Fruit fly (Drosophila melanogaster) Kc167 (cell line): Measurements from ENCODE around the gene CG10013.

ENCODE experiments used
- Myc ChIP-seq: fragments of >200 bp; optimal IDR thresholded peaks from 2 replicates; lab custom pipeline; 2017; ENCODE audit warnings: missing external identifiers
- Sin3A ChIP-seq: fragments of >200 bp; optimal IDR thresholded peaks from 2 replicates; lab custom pipeline; 2018; ENCODE audit warnings: missing external identifiers
- h ChIP-seq: fragments of >200 bp; optimal IDR thresholded peaks from 3 replicates; lab custom pipeline; 2018; ENCODE audit warnings: missing external identifiers
- insv ChIP-seq: fragments of >200 bp; optimal IDR thresholded peaks from 3 replicates; lab custom pipeline; 2018; ENCODE audit warnings: missing external identifiers
- psq ChIP-seq: fragments of >200 bp; optimal IDR thresholded peaks from 2 replicates; lab custom pipeline; 2017; ENCODE audit warnings: missing external identifiers
- ttk ChIP-seq: sonication (Bioruptor generic); optimal IDR thresholded peaks from 2 replicates; lab custom pipeline; 2017; ENCODE audit warnings: missing external identifiers

CG10013 gene

dm6 chr3R:12315455-12315854 lies 7.9 kb upstream of the CG10013 start:
- no peak for TF ChIP-seq h
- TF ChIP-seq insv (lab: Kevin White, UChicago) = no peak
- TF ChIP-seq ttk (lab: Kevin White, UChicago) = no peak
- TF ChIP-seq Sin3A (lab: Kevin White, UChicago) = no peak
- TF ChIP-seq Myc = no peak
- TF ChIP-seq psq (lab: Kevin White, UChicago) = no peak

DNA sequence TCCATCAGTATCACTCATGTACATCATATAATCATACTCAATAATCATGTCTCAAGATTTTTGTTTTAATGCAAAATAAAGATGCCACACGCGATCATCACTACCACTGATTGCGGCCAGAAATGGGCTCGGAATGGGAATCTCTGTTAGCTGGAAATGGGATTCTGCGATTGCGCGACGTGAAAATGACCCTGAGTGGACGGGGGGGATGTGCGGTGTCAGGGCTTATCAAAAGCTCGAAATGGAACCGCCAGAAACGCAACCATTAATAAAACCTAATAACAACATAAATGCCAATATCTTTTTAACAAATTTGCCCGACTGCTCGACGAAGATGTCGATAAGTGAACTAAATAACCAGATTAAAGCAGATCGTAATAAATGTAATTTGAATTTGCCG lies 6.9 kb upstream of the CG10013 start:
- no peak for TF ChIP-seq Sin3A (lab: Kevin White, UChicago)
- no peak for TF ChIP-seq psq (lab: Kevin White, UChicago)
- no peak for TF ChIP-seq ttk (lab: Kevin White, UChicago)
- no peak for TF ChIP-seq h
- TF ChIP-seq Myc = no peak
- TF ChIP-seq insv (lab: Kevin White, UChicago) = no peak

- no peak for TF ChIP-seq insv (lab: Kevin White, UChicago)
- no peak for TF ChIP-seq Myc
- no peak for TF ChIP-seq ttk (lab: Kevin White, UChicago)
- no peak for TF ChIP-seq psq (lab: Kevin White, UChicago)
- no peak for TF ChIP-seq h
- TF ChIP-seq Sin3A (lab: Kevin White, UChicago) = no peak
Observed at dm6 chr3R:12317325-12317724, 6.0 kb upstream of the CG10013 start.

- TF ChIP-seq h (no peak), Myc (no peak), insv (lab: Kevin White, UChicago) (no peak), psq (lab: Kevin White, UChicago) (no peak), Sin3A (lab: Kevin White, UChicago) (no peak), ttk (lab: Kevin White, UChicago) (no peak)
Observed at dm6 chr3R:12326855-12327254, 3.5 kb downstream of the CG10013 start.

DNA sequence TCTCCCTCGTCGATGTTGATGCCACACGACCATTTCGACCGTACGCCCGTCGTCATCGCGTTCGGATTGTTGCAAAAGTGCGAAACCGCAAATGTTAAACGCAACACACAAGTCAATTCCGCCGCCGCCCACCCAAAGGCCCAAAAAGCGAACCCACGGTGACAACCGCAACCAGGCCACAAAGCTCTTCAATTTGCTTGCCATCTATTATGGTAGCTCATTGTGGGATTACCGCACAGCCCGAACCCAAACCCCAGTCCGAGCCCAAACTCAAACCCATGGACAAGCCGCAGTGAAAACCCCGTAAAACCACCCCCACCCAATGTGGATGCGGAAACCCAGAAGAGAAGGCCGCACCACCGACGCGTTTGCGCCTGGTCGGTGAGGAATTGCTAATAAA lies 6.5 kb downstream of the CG10013 start:
- no peak for TF ChIP-seq h
- no peak for TF ChIP-seq Myc
- TF ChIP-seq Sin3A (lab: Kevin White, UChicago) = no peak
- no peak for TF ChIP-seq psq (lab: Kevin White, UChicago)
- TF ChIP-seq insv (lab: Kevin White, UChicago) = no peak
- no peak for TF ChIP-seq ttk (lab: Kevin White, UChicago)

DNA sequence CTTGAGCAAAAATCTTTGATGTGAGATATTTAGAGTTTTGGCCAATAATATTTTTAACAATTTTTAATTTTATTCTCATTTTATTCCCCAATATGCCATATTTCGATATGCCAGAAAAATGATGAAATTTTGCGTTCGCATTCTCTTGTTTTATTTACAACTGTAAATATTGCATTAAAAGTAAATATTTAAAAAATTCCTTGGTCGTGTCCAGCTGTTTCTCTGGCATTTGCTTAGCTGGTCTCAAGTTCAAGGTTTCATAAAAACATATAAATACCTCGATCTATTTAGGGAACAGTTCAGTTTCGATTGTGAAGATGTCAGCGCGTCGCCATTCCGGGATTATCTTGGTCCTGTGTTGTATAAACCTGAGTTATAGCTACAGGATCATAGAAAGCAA lies 18.1 kb downstream of the CG10013 start, which contains the start of gene Sgsf:
Gene Sgsf (plus strand): TSS at position 301 of the 400 bp plus-strand sequence.
- no peak for TF ChIP-seq Myc
- no peak for TF ChIP-seq insv (lab: Kevin White, UChicago)
- no peak for TF ChIP-seq psq (lab: Kevin White, UChicago)
- TF ChIP-seq Sin3A (lab: Kevin White, UChicago) = no peak
- TF ChIP-seq h = no peak
- TF ChIP-seq ttk (lab: Kevin White, UChicago) = no peak

DNA sequence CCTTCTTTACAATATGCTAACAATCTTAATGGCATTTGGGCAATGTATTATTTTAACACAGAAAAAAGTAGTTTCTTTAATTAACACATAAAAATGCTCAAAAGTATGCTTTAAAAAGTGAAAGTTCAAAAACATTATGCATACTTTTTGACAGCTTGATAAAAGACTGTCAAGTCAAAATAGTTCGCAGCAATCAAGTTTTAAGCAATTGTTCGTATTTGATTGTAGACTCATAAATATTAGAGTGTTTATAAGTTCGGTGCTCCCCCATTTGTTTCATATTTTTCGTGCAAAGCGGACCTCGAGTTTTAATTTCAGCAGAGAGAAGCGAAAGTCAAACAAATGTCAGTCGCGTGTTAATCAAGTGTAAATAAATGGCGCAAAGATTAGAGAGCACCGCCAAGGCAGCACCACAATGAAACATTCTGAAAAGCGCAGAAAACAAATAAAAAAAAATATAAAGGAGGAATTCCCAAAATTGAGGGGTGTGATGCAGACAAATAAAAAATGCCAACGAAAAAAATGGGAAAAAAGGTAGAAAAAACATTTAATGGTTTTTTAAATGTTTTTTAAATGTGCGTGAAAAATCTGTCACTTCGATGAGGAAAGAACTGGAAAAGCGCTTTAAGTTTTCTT lies 21.7 kb downstream of the CG10013 start:
- no peak for TF ChIP-seq Sin3A (lab: Kevin White, UChicago)
- TF ChIP-seq Myc = no peak
- no peak for TF ChIP-seq ttk (lab: Kevin White, UChicago)
- no peak for TF ChIP-seq psq (lab: Kevin White, UChicago)
- TF ChIP-seq h = no peak
- TF ChIP-seq insv (lab: Kevin White, UChicago) = no peak

DNA sequence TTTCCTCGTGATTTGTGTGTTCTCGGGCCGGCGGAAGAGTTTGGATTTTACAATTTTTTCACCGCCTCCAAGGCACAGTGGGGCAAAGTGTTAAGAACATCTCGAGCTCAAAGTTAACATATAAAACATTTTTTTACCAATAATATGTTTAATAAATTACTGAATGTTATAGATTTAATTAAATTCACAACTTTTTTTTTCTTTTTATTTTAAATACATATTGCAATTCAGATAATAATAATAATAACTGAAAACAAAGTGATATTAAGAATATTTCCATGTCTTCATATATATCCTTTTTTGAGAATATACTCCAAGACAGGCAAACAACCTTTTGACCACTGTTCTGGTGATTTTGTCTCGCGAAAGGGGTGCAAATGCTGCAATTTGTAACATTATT lies 22.7 kb downstream of the CG10013 start:
- TF ChIP-seq Myc = no peak

dm6 chr3R:12347659-12348058 lies 24.3 kb downstream of the CG10013 start:
- TF ChIP-seq h = no peak
- TF ChIP-seq insv (lab: Kevin White, UChicago) = no peak
- no peak for TF ChIP-seq ttk (lab: Kevin White, UChicago)
- no peak for TF ChIP-seq Sin3A (lab: Kevin White, UChicago)
- TF ChIP-seq psq (lab: Kevin White, UChicago) = no peak
- TF ChIP-seq Myc = no peak

dm6 chr3R:12350497-12350896 lies 27.2 kb downstream of the CG10013 start, which contains the start of gene CG10038:
Gene CG10038 (minus strand): TSS chr3R:12350644.
- TF ChIP-seq Myc = no peak
- no peak for TF ChIP-seq psq (lab: Kevin White, UChicago)

DNA sequence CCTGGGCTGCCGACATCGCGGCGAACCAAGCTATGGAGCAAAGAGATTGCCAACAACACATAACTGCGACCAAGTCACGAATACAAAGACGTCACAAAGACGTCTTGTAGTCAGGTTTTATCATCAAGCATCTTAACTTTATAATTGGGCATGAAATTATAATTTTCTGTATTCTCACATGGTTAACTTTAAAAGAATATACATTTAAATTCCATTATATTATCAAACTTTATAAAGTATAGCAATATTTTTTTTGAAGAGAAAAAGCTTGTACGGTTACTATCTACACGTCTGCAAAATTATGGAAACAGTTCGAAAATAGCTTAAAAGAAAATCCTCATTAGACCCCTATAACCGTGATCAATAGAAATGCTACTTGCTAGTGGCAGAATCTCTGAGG lies 28.7 kb downstream of the CG10013 start, which contains the start of gene CG10041:
Gene CG10041 (minus strand): TSS at position 101 of the 400 bp plus-strand sequence.
- TF ChIP-seq ttk (lab: Kevin White, UChicago) = no peak
- TF ChIP-seq h = no peak
- no peak for TF ChIP-seq Sin3A (lab: Kevin White, UChicago)
- no peak for TF ChIP-seq psq (lab: Kevin White, UChicago)
- TF ChIP-seq insv (lab: Kevin White, UChicago) = no peak
- no peak for TF ChIP-seq Myc

dm6 chr3R:12356044-12356443 lies 32.7 kb downstream of the CG10013 start, which contains the start of gene MBD-R2:
Gene MBD-R2 (minus strand): TSS chr3R:12356265.
- TF ChIP-seq insv (lab: Kevin White, UChicago) = no peak
- TF ChIP-seq Sin3A (lab: Kevin White, UChicago) = no peak
- TF ChIP-seq psq (lab: Kevin White, UChicago) = no peak
- TF ChIP-seq Myc = no peak
- TF ChIP-seq h = no peak
- TF ChIP-seq ttk (lab: Kevin White, UChicago) = no peak

dm6 chr3R:12359837-12360236 lies 36.5 kb downstream of the CG10013 start, which contains the start of gene CG4115:
Gene CG4115 (plus strand): TSS chr3R:12360008.
- no peak for TF ChIP-seq h
- no peak for TF ChIP-seq psq (lab: Kevin White, UChicago)
- TF ChIP-seq Sin3A (lab: Kevin White, UChicago) = no peak
- TF ChIP-seq insv (lab: Kevin White, UChicago) = no peak
- no peak for TF ChIP-seq ttk (lab: Kevin White, UChicago)
